Fruit fly (Drosophila melanogaster): ENCODE data around the gene Atg13.

- TF ChIP-seq insv (optimal IDR thresholded peaks at IDR 0.05) (no peak), h (optimal IDR thresholded peaks at IDR 0.05) (no peak)
Measured at dm6 chr3R:8334982-8335381, 14.6 kb upstream of the Atg13 start.
